Fruit fly (Drosophila melanogaster) whole organism, embryonic: ENCODE measurements around the gene ssp7.

ENCODE experiments used
- Ada2b ChIP-seq: fragments of 200-800 bp; sonication (Bioruptor generic); IDR thresholded peaks from 2 replicates; pipeline ENCODE4 v1.3.6; 2022; ENCODE audit warnings: missing biosample characterization, missing genetic modification characterization
- Adf1 ChIP-seq: fragments of 200-800 bp; sonication (Bioruptor generic); IDR thresholded peaks from 2 replicates; pipeline ENCODE4 v1.3.6; 2022; ENCODE audit warnings: missing biosample characterization, missing genetic modification characterization
- Atf6 ChIP-seq: fragments of 200-800 bp; sonication (Bioruptor generic); IDR thresholded peaks from 2 replicates; pipeline ENCODE4 v1.3.6; 2022; ENCODE audit warnings: missing biosample characterization, missing genetic modification characterization
- B-H1 ChIP-seq: fragments of 200-800 bp; sonication (Bioruptor generic); IDR thresholded peaks from 3 replicates; pipeline ENCODE4 v1.3.6; 2022; ENCODE audit warnings: missing biosample characterization, missing genetic modification characterization
- BtbVII ChIP-seq: fragments of 200-800 bp; sonication (Bioruptor generic); optimal IDR thresholded peaks from 3 replicates; lab custom pipeline; 2017; ENCODE audit warnings: missing biosample characterization, mild to moderate bottlenecking, missing genetic modification characterization
- C15 ChIP-seq: fragments of 200-800 bp; sonication (Bioruptor generic); IDR thresholded peaks from 3 replicates; pipeline ENCODE4 v1.3.6; 2022; ENCODE audit warnings: missing biosample characterization, missing genetic modification characterization
- CG10209 ChIP-seq: fragments of 200-800 bp; sonication (Bioruptor generic); optimal IDR thresholded peaks from 3 replicates; lab custom pipeline; 2017; ENCODE audit warnings: missing biosample characterization, mild to moderate bottlenecking, missing genetic modification characterization, missing genetic modification reagents
- CG10462 ChIP-seq: fragments of 200-800 bp; sonication (Bioruptor generic); optimal IDR thresholded peaks from 2 replicates; lab custom pipeline; 2016; ENCODE audit warnings: missing biosample characterization, missing genetic modification characterization
- CG11695 ChIP-seq: fragments of 200-800 bp; sonication (Bioruptor generic); IDR thresholded peaks from 3 replicates; pipeline ENCODE4 v1.3.6; 2022; ENCODE audit warnings: missing biosample characterization, missing genetic modification characterization
- CG12219 ChIP-seq: fragments of 200-800 bp; sonication (Bioruptor generic); optimal IDR thresholded peaks from 3 replicates; lab custom pipeline; 2018; ENCODE audit warnings: missing biosample characterization, mild to moderate bottlenecking, missing genetic modification characterization
- CG13894 ChIP-seq: fragments of 200-800 bp; sonication (Bioruptor generic); optimal IDR thresholded peaks from 3 replicates; lab custom pipeline; 2018; ENCODE audit warnings: missing biosample characterization, mild to moderate bottlenecking, missing genetic modification characterization, moderate library complexity
- CG15696 ChIP-seq: fragments of 200-800 bp; sonication (Bioruptor generic); optimal IDR thresholded peaks from 2 replicates; lab custom pipeline; 2019; ENCODE audit warnings: missing biosample characterization, mild to moderate bottlenecking, missing genetic modification characterization, moderate library complexity
- CG18476 ChIP-seq: fragments of 200-800 bp; sonication (Bioruptor generic); optimal IDR thresholded peaks from 2 replicates; lab custom pipeline; 2016; ENCODE audit warnings: missing biosample characterization, mild to moderate bottlenecking, missing genetic modification characterization
- CG2875 ChIP-seq: fragments of 200-800 bp; sonication (Bioruptor generic); optimal IDR thresholded peaks from 2 replicates; lab custom pipeline; 2017; ENCODE audit warnings: missing biosample characterization, mild to moderate bottlenecking, missing genetic modification characterization, missing genetic modification reagents
- CG31441 ChIP-seq: fragments of 200-800 bp; sonication (Bioruptor generic); IDR thresholded peaks from 2 replicates; pipeline ENCODE4 v1.3.6; 2022; ENCODE audit warnings: missing biosample characterization, missing genetic modification characterization
- CG33213 ChIP-seq: fragments of 200-800 bp; sonication (Bioruptor generic); optimal IDR thresholded peaks from 3 replicates; lab custom pipeline; 2016; ENCODE audit warnings: missing biosample characterization, missing genetic modification characterization
- CG4360 ChIP-seq: fragments of 200-800 bp; sonication (Bioruptor generic); IDR thresholded peaks from 2 replicates; pipeline ENCODE4 v1.3.6; 2022; ENCODE audit warnings: missing biosample characterization, missing genetic modification characterization
- CG8359 ChIP-seq: fragments of 200-800 bp; sonication (Bioruptor generic); optimal IDR thresholded peaks from 2 replicates; lab custom pipeline; 2017; ENCODE audit warnings: missing biosample characterization, mild to moderate bottlenecking, missing genetic modification characterization, borderline replicate concordance
- CTCF ChIP-seq: fragments of 200-800 bp; sonication (Bioruptor generic); optimal IDR thresholded peaks from 2 replicates; lab custom pipeline; 2017; ENCODE audit warnings: missing biosample characterization, mild to moderate bottlenecking, missing genetic modification characterization, moderate library complexity
- Dll ChIP-seq: fragments of 200-800 bp; sonication (Bioruptor generic); IDR thresholded peaks from 4 replicates; pipeline ENCODE4 v1.3.6; 2022; ENCODE audit warnings: missing biosample characterization, missing genetic modification characterization; ENCODE audit not compliant: partially characterized antibody
- Eip74EF ChIP-seq, 2 experiments: fragments of 200-800 bp in 1 of 2; fragments of >200 bp in 1 of 2; sonication (Bioruptor generic) in 1 of 2; optimal IDR thresholded peaks; 2 replicates each; lab custom pipeline; 2017 to 2019; ENCODE audit warnings: missing biosample characterization in 2 of 2, missing genetic modification characterization in 2 of 2, mild to moderate bottlenecking in 1 of 2, moderate library complexity in 1 of 2
- Gug ChIP-seq: fragments of 200-800 bp; sonication (Bioruptor generic); IDR thresholded peaks from 4 replicates; pipeline ENCODE4 v1.3.6; 2022; ENCODE audit warnings: missing biosample characterization, missing genetic modification characterization
- HHEX ChIP-seq: fragments of 200-800 bp; sonication (Bioruptor generic); optimal IDR thresholded peaks from 3 replicates; lab custom pipeline; 2017; ENCODE audit warnings: missing biosample characterization, mild to moderate bottlenecking, missing genetic modification characterization, missing genetic modification reagents
- HLH54F ChIP-seq: fragments of 200-800 bp; sonication (Bioruptor generic); optimal IDR thresholded peaks from 3 replicates; lab custom pipeline; 2016; ENCODE audit warnings: missing biosample characterization, missing genetic modification characterization
- MBD-R2 ChIP-seq: fragments of 200-800 bp; sonication (Bioruptor generic); IDR thresholded peaks from 2 replicates; pipeline ENCODE4 v1.3.6; 2022; ENCODE audit warnings: missing biosample characterization, missing genetic modification characterization
- Myb ChIP-seq: fragments of 200-800 bp; sonication (Bioruptor generic); optimal IDR thresholded peaks from 2 replicates; lab custom pipeline; 2016; ENCODE audit warnings: missing biosample characterization, missing genetic modification characterization
- PHDP ChIP-seq: fragments of 200-800 bp; sonication (Bioruptor generic); optimal IDR thresholded peaks from 3 replicates; lab custom pipeline; 2018; ENCODE audit warnings: missing biosample characterization, mild to moderate bottlenecking, missing genetic modification characterization, moderate library complexity
- Pdp1 ChIP-seq, 2 experiments: fragments of 200-800 bp; sonication (Bioruptor generic); optimal IDR thresholded peaks; 3 replicates each; lab custom pipeline; 2016; ENCODE audit warnings: missing biosample characterization in 2 of 2, missing genetic modification characterization in 2 of 2, mild to moderate bottlenecking in 1 of 2, moderate library complexity in 1 of 2
- Six4 ChIP-seq: fragments of 200-800 bp; sonication (Bioruptor generic); optimal IDR thresholded peaks from 2 replicates; lab custom pipeline; 2016; ENCODE audit warnings: missing biosample characterization, missing genetic modification characterization
- Sry-β ChIP-seq: fragments of 200-800 bp; sonication (Bioruptor generic); optimal IDR thresholded peaks from 2 replicates; lab custom pipeline; 2018; ENCODE audit warnings: missing biosample characterization, mild to moderate bottlenecking, missing genetic modification characterization, moderate library complexity
- Taf1 ChIP-seq: fragments of 200-800 bp; sonication (Bioruptor generic); IDR thresholded peaks from 2 replicates; pipeline ENCODE4 v1.3.6; 2022; ENCODE audit warnings: missing biosample characterization, missing genetic modification characterization
- Xbp1 ChIP-seq: fragments of 200-800 bp; sonication (Bioruptor generic); optimal IDR thresholded peaks from 3 replicates; lab custom pipeline; 2016; ENCODE audit warnings: missing biosample characterization, mild to moderate bottlenecking, missing genetic modification characterization
- ara ChIP-seq: fragments of 200-800 bp; sonication (Bioruptor generic); IDR thresholded peaks from 2 replicates; pipeline ENCODE4 v1.3.6; 2022; ENCODE audit warnings: missing biosample characterization, missing genetic modification characterization
- bowl ChIP-seq: fragments of 200-800 bp; sonication (Bioruptor generic); IDR thresholded peaks from 2 replicates; pipeline ENCODE4 v1.3.6; 2022; ENCODE audit warnings: missing biosample characterization, missing genetic modification characterization
- crp ChIP-seq, 2 experiments: fragments of 200-800 bp; sonication (Bioruptor generic); optimal IDR thresholded peaks; 2 replicates in 1 of 2; 3 replicates in 1 of 2; lab custom pipeline; 2017; ENCODE audit warnings: missing biosample characterization in 2 of 2, missing genetic modification characterization in 2 of 2, mild to moderate bottlenecking in 1 of 2, moderate library complexity in 1 of 2
- da ChIP-seq: fragments of 200-800 bp; sonication (Bioruptor generic); optimal IDR thresholded peaks from 2 replicates; lab custom pipeline; 2016; ENCODE audit warnings: missing biosample characterization, missing genetic modification characterization
- dmrt99B ChIP-seq: fragments of 200-800 bp; sonication (Bioruptor generic); optimal IDR thresholded peaks from 2 replicates; lab custom pipeline; 2018; ENCODE audit warnings: missing biosample characterization, mild to moderate bottlenecking, missing genetic modification characterization, moderate library complexity
- fd102C ChIP-seq: fragments of 200-800 bp; sonication (Bioruptor generic); optimal IDR thresholded peaks from 2 replicates; lab custom pipeline; 2018; ENCODE audit warnings: missing biosample characterization, mild to moderate bottlenecking, missing genetic modification characterization, moderate library complexity
- fd3F ChIP-seq: fragments of 200-800 bp; sonication (Bioruptor generic); optimal IDR thresholded peaks from 2 replicates; lab custom pipeline; 2018; ENCODE audit warnings: missing biosample characterization, mild to moderate bottlenecking, missing genetic modification characterization, moderate library complexity
- grau ChIP-seq: fragments of 200-800 bp; optimal IDR thresholded peaks from 3 replicates; lab custom pipeline; 2019; ENCODE audit warnings: missing biosample characterization, mild to moderate bottlenecking, missing genetic modification characterization, moderate library complexity
- ind ChIP-seq: fragments of 200-800 bp; sonication (Bioruptor generic); optimal IDR thresholded peaks from 3 replicates; lab custom pipeline; 2016; ENCODE audit warnings: missing biosample characterization, missing genetic modification characterization
- lov ChIP-seq, 2 experiments: fragments of 200-800 bp in 1 of 2; fragments of >200 bp in 1 of 2; sonication (Bioruptor generic) in 1 of 2; IDR thresholded peaks in 1 of 2; optimal IDR thresholded peaks in 1 of 2; 2 replicates in 1 of 2; 3 replicates in 1 of 2; pipeline versions ENCODE4 v1.3.6 to Lab custom; 2017 to 2022; ENCODE audit warnings: missing biosample characterization in 1 of 2, missing genetic modification characterization in 1 of 2
- oc ChIP-seq: fragments of 200-800 bp; sonication (Bioruptor generic); optimal IDR thresholded peaks from 2 replicates; lab custom pipeline; 2018; ENCODE audit warnings: missing biosample characterization, mild to moderate bottlenecking, missing genetic modification characterization, moderate library complexity
- peb ChIP-seq: fragments of 200-800 bp; sonication (Bioruptor generic); IDR thresholded peaks from 2 replicates; pipeline ENCODE4 v1.3.6; 2022; ENCODE audit warnings: missing biosample characterization, missing genetic modification characterization
- prd ChIP-seq, 3 experiments: fragments of >200 bp in 2 of 3; fragments of 200-800 bp in 1 of 3; sonication (Bioruptor generic) in 1 of 3; optimal IDR thresholded peaks in 2 of 3; IDR thresholded peaks in 1 of 3; 2 replicates in 2 of 3; 3 replicates in 1 of 3; pipeline versions ENCODE4 v1.3.6 to Lab custom; 2017 to 2022; ENCODE audit warnings: missing biosample characterization in 1 of 3, missing genetic modification characterization in 1 of 3
- sens-2 ChIP-seq: fragments of 200-800 bp; sonication (Bioruptor generic); IDR thresholded peaks from 2 replicates; pipeline ENCODE4 v1.3.6; 2022; ENCODE audit warnings: missing biosample characterization, missing genetic modification characterization
- tin ChIP-seq: fragments of 200-800 bp; sonication (Bioruptor generic); optimal IDR thresholded peaks from 3 replicates; lab custom pipeline; 2016; ENCODE audit warnings: missing biosample characterization, missing genetic modification characterization
- tna ChIP-seq: fragments of 200-800 bp; sonication (Bioruptor generic); IDR thresholded peaks from 2 replicates; pipeline ENCODE4 v1.3.6; 2022; ENCODE audit warnings: missing biosample characterization, missing genetic modification characterization; ENCODE audit not compliant: partially characterized antibody
- twi ChIP-seq: fragments of 200-800 bp; optimal IDR thresholded peaks from 2 replicates; lab custom pipeline; 2019; ENCODE audit warnings: missing biosample characterization, mild to moderate bottlenecking, missing genetic modification characterization, moderate library complexity

Gene ssp7

dm6 chrX:11153826-11154510 lies 13.9 kb upstream of the ssp7 start, which contains the start of the genes rtv and Dlic (continued):
- TF ChIP-seq lov (optimal IDR thresholded peaks at IDR 0.05; lab: Kevin White, UChicago) (no peak), lov (GFP tag; IDR thresholded peaks at IDR 0.05; lab: Robert Waterston, UW) (no peak), CG15696 (tag; lab: Kevin White, UChicago) (peak; percentile 21), Adf1 (no peak), Ada2b (GFP tag; lab: Robert Waterston, UW) (no peak), ara (GFP tag; lab: Robert Waterston, UW) (no peak), grau (tag; lab: Kevin White, UChicago) (peak; percentile 21), prd (optimal IDR thresholded peaks at IDR 0.05; lab: Kevin White, UChicago) (no peak), prd (GFP tag; IDR thresholded peaks at IDR 0.05; lab: Robert Waterston, UW) (0 out of 3 replicates have a peak, but pooled peaks have one; percentile 16), Dll (GFP tag; lab: Robert Waterston, UW) (peak; percentile 88), Pdp1 (GFP tag; optimal IDR thresholded peaks at IDR 0.05; lab: Kevin White, UChicago) (peak; percentile 13 to 95), Taf1 (no peak), CTCF (GFP tag; lab: Kevin White, UChicago) (peak; percentile 98), CG11695 (GFP tag; lab: Robert Waterston, UW) (no peak), CG13894 (peak; percentile 53), Atf6 (no peak), HHEX (no peak), ind (GFP tag; lab: Kevin White, UChicago) (peak; percentile 25), oc (tag; lab: Kevin White, UChicago) (no peak), bowl (GFP tag; lab: Robert Waterston, UW) (no peak), CG10209 (GFP tag; lab: Kevin White, UChicago) (no peak), MBD-R2 (GFP tag; lab: Robert Waterston, UW) (no peak), CG8359 (GFP tag; lab: Kevin White, UChicago) (no peak), fd3F (GFP tag; lab: Kevin White, UChicago) (no peak), crp (GFP tag; optimal IDR thresholded peaks at IDR 0.05; lab: Kevin White, UChicago) (no peak), twi (no peak), CG4360 (GFP tag; lab: Robert Waterston, UW) (no peak), da (no peak), CG31441 (GFP tag; lab: Robert Waterston, UW) (peak; percentile 63; the same call in 1 of the 2 replicates), PHDP (tag; lab: Kevin White, UChicago) (no peak), Eip74EF (GFP tag; optimal IDR thresholded peaks at IDR 0.05; lab: Kevin White, UChicago) (no peak), CG12219 (no peak), Xbp1 (GFP tag; lab: Kevin White, UChicago) (peak; percentile 47), Gug (GFP tag; lab: Robert Waterston, UW) (0 out of 4 replicates have a peak, but pooled peaks have one; percentile 13), Sry-β (GFP tag; lab: Kevin White, UChicago) (peak; percentile 7), fd102C (GFP tag; lab: Kevin White, UChicago) (no peak), dmrt99B (tag; lab: Kevin White, UChicago) (no peak), BtbVII (GFP tag; lab: Kevin White, UChicago) (no peak), CG18476 (GFP tag; lab: Kevin White, UChicago) (no peak), tna (GFP tag; lab: Robert Waterston, UW) (no peak), CG10462 (peak; percentile 35), tin (GFP tag; lab: Kevin White, UChicago) (peak; percentile 40), sens-2 (GFP tag; lab: Robert Waterston, UW) (no peak), HLH54F (no peak), B-H1 (GFP tag; lab: Robert Waterston, UW) (no peak), CG2875 (no peak), peb (no peak), C15 (GFP tag; lab: Robert Waterston, UW) (no peak), Myb (GFP tag; lab: Kevin White, UChicago) (peak; percentile 29), CG33213 (GFP tag; lab: Kevin White, UChicago) (peak; percentile 22), Six4 (GFP tag; lab: Kevin White, UChicago) (no peak)
